Worm (Caenorhabditis elegans): ENCODE data around the gene F22F7.3.

DNA sequence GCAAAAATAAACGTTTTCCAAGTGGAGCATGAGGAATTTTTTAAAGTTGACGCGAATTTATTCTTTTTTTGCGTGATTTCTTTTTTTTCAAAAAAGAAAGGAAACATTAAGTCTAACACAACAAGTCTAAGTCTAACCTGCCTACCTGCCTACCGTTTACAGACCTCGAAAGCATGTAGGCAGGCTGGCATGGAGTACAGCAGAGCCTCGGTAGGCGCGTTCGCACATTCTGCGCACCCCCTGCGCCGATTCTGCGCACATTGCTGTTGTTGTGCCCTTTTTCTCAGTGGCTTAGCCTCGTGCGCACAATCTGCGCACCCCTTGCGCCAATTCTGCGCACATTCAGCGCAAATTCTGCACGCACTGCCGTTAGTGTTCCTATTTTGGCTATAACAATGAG is 26.6 kb upstream of the F22F7.3 start:
- no peak for TF ChIP-seq egl-27 (tag; optimal IDR thresholded peaks at IDR 0.05)
- TF ChIP-seq nfya-1 (tag; optimal IDR thresholded peaks at IDR 0.05; ENCODE audit: insufficient read depth) = no peak
